Worm (Caenorhabditis elegans): Measurements from ENCODE around the gene mdf-2.

DNA sequence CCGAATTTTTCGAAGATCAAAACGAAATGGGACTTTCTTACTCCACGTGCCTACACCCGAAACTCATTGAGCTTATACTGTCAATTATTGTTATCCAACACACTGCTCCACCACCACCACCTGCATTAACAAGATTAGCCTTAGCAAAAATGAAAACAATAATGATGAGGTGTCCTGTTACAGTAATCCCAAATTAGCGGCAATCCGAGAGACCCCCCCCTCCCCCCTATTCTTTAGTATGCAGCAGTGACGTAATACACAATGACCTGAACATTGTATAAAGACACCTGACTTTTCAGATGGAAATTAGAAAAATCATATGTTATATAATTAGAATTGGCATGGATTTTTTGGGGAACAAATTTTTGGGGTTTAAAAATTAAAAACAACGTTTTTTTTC, 5.9 kb downstream of the mdf-2 start:
- no peak for TF ChIP-seq R02D3.7 (tag; optimal IDR thresholded peaks at IDR 0.05)
- no peak for TF ChIP-seq fos-1 (tag; optimal IDR thresholded peaks at IDR 0.05)
- TF ChIP-seq snpc-4 (tag; optimal IDR thresholded peaks at IDR 0.05): no peak
- no peak for TF ChIP-seq alr-1 (tag; optimal IDR thresholded peaks at IDR 0.05)
- TF ChIP-seq F13H6.1 (tag; optimal IDR thresholded peaks at IDR 0.05): no peak
- TF ChIP-seq unc-62 (GFP tag; optimal IDR thresholded peaks at IDR 0.05): no peak

All from whole organism, L2 larva.